Fruit fly (Drosophila melanogaster): Measurements from ENCODE around the gene CG6712.
A peak's percentile ranks its signal among the peaks of the same experiment; 100 is the strongest.

Gene CG6712

DNA sequence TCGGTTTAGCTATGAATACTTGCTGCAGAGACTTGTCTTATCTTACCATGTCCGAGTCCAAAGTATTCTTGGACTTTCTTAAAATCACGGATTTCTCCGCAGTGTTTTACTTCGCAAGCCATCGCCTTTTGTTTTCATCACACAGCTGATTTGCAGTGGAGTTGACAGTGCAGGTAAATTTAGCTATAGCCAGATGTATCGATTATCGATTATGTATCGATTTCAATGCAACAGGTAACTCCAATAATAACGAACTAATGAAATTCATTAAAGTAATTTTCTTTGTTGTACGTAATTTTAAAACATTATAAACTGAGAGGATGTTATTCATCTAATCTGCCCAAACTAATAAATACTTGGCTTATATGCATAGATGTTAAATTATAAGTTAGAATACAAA, 33.3 kb downstream of the CG6712 start, which contains the start of gene Rab3-GAP (continued):
- TF ChIP-seq CG12659 (GFP tag; optimal IDR thresholded peaks at IDR 0.05) (peak; percentile 22), ase (GFP tag; IDR thresholded peaks at IDR 0.05) (no peak), pfk (GFP tag; optimal IDR thresholded peaks at IDR 0.05) (no peak), CG17361 (GFP tag; IDR thresholded peaks at IDR 0.05) (peak; percentile 51; the same call in 1 of the 3 replicates), CG11398 (GFP tag; optimal IDR thresholded peaks at IDR 0.05) (no peak), CG32532 (GFP tag; IDR thresholded peaks at IDR 0.05) (no peak), fd64A (GFP tag; optimal IDR thresholded peaks at IDR 0.05) (no peak), Sin3A (optimal IDR thresholded peaks at IDR 0.05) (no peak), ap (GFP tag; IDR thresholded peaks at IDR 0.05) (no peak), CG15479 (GFP tag; optimal IDR thresholded peaks at IDR 0.05) (no peak), CG4424 (GFP tag; optimal IDR thresholded peaks at IDR 0.05) (peak; percentile 46), Atf3 (GFP tag; optimal IDR thresholded peaks at IDR 0.05) (no peak), Nf-YB (GFP tag; optimal IDR thresholded peaks at IDR 0.05) (no peak), psq (GFP tag; optimal IDR thresholded peaks at IDR 0.05) (no peak), CG8478 (optimal IDR thresholded peaks at IDR 0.05) (no peak), knrl (GFP tag; IDR thresholded peaks at IDR 0.05; ENCODE audit: partially characterized antibody) (no peak), lab (GFP tag; optimal IDR thresholded peaks at IDR 0.05) (no peak), stwl (tag; optimal IDR thresholded peaks at IDR 0.05) (peak; percentile 75), CG16813 (GFP tag; IDR thresholded peaks at IDR 0.05; ENCODE audit: partially characterized antibody) (peak; percentile 45; the same call in 2 of the 3 replicates), HmgD (GFP tag; optimal IDR thresholded peaks at IDR 0.05) (no peak), hb (GFP tag; IDR thresholded peaks at IDR 0.05; ENCODE audit: partially characterized antibody) (0 out of 3 replicates have a peak, but pooled peaks have one; percentile 5), CG9817 (tag; optimal IDR thresholded peaks at IDR 0.05) (no peak), CG1792 (GFP tag; optimal IDR thresholded peaks at IDR 0.05) (no peak), CG2116 (GFP tag; optimal IDR thresholded peaks at IDR 0.05) (peak; percentile 85), hth (optimal IDR thresholded peaks at IDR 0.05) (no peak), Opbp (GFP tag; IDR thresholded peaks at IDR 0.05; ENCODE audit: partially characterized antibody) (no peak), pb (GFP tag; optimal IDR thresholded peaks at IDR 0.05) (no peak), CG42726 (GFP tag; IDR thresholded peaks at IDR 0.05; ENCODE audit: partially characterized antibody) (no peak), CG18011 (GFP tag; optimal IDR thresholded peaks at IDR 0.05) (no peak), so (GFP tag; IDR thresholded peaks at IDR 0.05) (no peak), shn (GFP tag; optimal IDR thresholded peaks at IDR 0.05) (no peak), Spps (tag; optimal IDR thresholded peaks at IDR 0.05) (no peak), CG7556 (GFP tag; optimal IDR thresholded peaks at IDR 0.05) (no peak), croc (GFP tag; conservative IDR thresholded peaks at IDR 0.05) (no peak), CG8924 (tag; optimal IDR thresholded peaks at IDR 0.05) (peak; percentile 20), rib (GFP tag; IDR thresholded peaks at IDR 0.05) (no peak), CG1832 (GFP tag; optimal IDR thresholded peaks at IDR 0.05) (no peak), CG14965 (GFP tag; optimal IDR thresholded peaks at IDR 0.05; ENCODE audit: borderline replicate concordance) (no peak), mam (GFP tag; optimal IDR thresholded peaks at IDR 0.05) (no peak), CG30403 (GFP tag; optimal IDR thresholded peaks at IDR 0.05) (peak; percentile 29), Mrtf (GFP tag; IDR thresholded peaks at IDR 0.05) (no peak), Meics (GFP tag; optimal IDR thresholded peaks at IDR 0.05) (no peak), CG2678 (tag; optimal IDR thresholded peaks at IDR 0.05) (no peak), abd-A (tag; optimal IDR thresholded peaks at IDR 0.05) (no peak), CG11093 (GFP tag; IDR thresholded peaks at IDR 0.05) (no peak), Antp (GFP tag; optimal IDR thresholded peaks at IDR 0.05) (peak; percentile 4), pan (optimal IDR thresholded peaks at IDR 0.05) (no peak), pan (GFP tag; optimal IDR thresholded peaks at IDR 0.05 in 1 of 2, IDR thresholded peaks at IDR 0.05 in 1 of 2) (peak in 1 of 2 experiments; percentile 40), crol (GFP tag; IDR thresholded peaks at IDR 0.05) (no peak), CG4282 (GFP tag; optimal IDR thresholded peaks at IDR 0.05) (no peak), CG12769 (tag; optimal IDR thresholded peaks at IDR 0.05) (no peak), odd (GFP tag; optimal IDR thresholded peaks at IDR 0.05) (no peak)

Measured in whole organism, embryonic.